Worm (Caenorhabditis elegans): ENCODE data around the gene ceh-28.

ceh-28 gene

DNA sequence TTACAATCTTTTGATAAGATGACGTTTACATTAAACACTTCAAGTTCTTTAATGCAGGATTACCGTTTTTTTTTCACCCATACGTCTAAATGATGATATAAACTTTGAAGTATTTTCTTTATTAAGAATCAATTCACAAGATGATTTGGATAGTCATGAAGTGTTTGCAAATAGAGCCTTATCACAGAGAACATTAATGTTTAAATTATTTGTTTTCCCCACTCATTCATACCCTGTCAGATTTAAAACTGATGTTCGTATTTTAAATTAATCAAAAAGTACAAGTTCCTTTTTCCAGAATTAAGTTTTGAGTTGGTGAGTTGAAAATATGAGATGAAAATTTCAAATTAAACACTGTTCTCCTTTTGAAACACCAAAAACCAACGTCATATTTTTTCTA lies 16.2 kb downstream of the ceh-28 start, which contains the start of gene R03G8.3:
Gene R03G8.3, plus strand, starts transcription at position 301 of the 400 bp plus-strand sequence.
- TF ChIP-seq unc-62 (GFP tag; optimal IDR thresholded peaks at IDR 0.05) = no peak

DNA sequence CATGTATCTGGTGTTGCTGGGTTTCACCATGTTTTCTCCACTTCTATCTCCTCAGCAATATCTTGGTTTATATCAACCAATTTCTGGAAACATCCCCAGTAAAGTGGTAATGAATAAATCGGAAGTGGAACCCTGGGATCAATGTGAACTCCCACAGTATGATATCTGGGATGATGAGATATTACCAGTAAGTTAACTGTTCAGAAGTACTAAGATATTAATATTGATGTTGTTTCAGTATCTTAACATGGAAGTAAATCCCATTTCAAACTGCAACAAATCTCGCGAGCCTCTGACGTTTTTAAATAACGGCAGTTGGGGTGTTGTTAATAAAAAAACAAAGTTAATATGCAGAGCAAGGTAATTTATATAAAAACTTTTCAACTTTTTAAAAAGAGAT lies 16.7 kb downstream of the ceh-28 start:
- TF ChIP-seq unc-62 (GFP tag; optimal IDR thresholded peaks at IDR 0.05) = no peak

DNA sequence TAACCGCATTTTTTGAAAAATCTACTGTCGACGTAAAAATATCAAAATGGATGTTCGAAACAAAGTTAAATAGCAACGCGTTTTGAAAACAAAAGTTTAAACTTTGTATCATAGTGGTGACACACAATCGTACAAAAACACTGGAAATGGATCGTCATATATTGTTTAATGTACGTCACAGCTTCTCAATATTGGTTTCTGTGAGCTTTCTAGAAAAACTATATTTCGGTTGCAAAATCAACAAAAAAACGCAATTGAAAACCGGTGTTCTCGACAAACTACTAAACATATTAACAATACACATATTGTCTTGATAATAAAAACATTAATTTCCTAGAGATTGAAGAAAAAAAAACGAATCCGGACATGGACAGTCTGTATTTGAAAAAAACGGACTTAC lies 25.9 kb downstream of the ceh-28 start, which contains the start of gene R03G8.6:
Gene R03G8.6, minus strand, starts transcription at position 101 of the 400 bp plus-strand sequence.
- TF ChIP-seq unc-62 (GFP tag; optimal IDR thresholded peaks at IDR 0.05) = no peak

DNA sequence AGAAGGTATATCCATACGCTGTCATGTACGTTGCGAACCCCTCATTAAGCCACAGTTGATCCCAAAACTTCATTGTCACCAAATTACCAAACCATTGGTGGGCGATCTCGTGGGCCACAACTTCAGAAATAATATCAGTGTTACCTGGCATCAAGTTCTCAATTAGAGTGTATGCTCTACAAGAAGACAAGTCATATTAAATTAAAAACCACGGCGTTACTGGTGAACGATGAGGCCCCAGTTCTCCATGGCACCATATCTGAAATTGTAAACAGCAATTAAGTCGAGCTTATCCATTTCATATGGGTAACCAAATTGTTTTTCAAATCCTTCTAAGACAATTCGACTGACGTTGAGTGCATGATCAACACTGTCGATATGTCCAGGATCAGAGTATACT lies 28.4 kb downstream of the ceh-28 start:
- TF ChIP-seq unc-62 (GFP tag; optimal IDR thresholded peaks at IDR 0.05) = no peak

DNA sequence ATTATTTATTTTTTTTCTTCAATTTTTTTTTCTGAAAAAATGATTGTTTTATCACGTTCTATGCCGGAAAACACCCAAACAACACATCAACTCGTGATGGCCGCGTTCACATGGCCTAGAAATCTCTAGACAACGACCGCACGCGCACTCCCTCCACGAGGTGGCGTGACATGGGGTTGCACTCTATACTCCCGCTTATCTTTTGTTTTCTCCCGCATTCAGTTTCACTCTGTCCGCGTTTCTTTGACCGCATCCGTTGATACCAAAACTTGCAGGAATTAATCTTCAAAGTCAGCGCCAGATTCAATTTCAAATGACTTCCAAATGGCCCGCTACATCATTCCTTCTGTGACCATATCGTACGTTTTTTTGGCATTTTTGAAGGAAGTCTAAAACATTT lies 30.5 kb downstream of the ceh-28 start, which contains the start of gene F17H10.1:
Gene F17H10.1, plus strand, starts transcription at position 276 of the 400 bp plus-strand sequence.
- no peak for TF ChIP-seq unc-62 (GFP tag; optimal IDR thresholded peaks at IDR 0.05)

DNA sequence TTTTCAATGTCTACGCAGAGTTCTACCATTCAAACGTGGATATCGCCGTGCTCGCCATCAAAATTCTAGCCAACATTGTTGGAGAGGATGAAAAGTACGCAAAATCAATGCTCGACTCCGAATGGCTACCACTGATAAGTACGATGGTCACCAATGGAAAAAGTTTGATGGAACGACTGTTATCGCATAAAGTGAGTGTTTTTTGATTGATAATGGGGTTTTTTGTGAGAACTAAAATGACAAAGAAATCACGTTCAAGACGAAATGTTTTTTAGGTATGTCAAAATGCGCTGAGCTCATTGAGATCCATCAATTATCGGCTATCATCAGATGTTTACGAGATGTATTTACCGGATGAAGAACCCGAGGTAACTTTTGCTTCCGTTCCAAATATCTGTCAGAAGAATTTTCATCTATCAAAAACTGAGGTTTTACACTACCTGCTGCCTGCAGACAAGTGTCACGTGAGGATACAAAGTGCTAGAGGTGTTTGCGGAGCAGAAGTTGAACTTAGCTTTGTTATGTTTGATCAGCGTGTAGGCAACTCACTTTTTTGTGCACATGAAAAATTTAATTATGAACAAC lies 31.8 kb downstream of the ceh-28 start:
- no peak for TF ChIP-seq unc-62 (GFP tag; optimal IDR thresholded peaks at IDR 0.05)

DNA sequence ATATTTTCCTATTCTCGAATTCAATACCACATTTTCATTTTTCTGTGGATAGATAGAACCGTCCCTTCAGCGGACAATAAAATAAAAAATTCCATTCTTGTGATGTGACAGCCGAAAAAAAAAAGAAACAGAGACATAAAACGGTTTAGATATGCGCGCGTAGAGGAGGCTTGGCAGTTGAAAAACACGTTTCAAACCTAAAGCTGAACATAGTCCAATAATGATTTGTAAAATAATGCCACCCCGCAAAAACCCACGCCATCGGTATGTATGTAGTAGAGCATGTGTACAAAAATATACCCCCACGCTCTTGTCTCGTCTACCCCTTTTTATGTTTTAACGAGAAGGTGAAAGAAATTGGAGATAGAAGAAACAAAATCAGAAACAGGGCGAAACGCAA lies 34.2 kb downstream of the ceh-28 start:
- TF ChIP-seq unc-62 (GFP tag; optimal IDR thresholded peaks at IDR 0.05) = no peak

DNA sequence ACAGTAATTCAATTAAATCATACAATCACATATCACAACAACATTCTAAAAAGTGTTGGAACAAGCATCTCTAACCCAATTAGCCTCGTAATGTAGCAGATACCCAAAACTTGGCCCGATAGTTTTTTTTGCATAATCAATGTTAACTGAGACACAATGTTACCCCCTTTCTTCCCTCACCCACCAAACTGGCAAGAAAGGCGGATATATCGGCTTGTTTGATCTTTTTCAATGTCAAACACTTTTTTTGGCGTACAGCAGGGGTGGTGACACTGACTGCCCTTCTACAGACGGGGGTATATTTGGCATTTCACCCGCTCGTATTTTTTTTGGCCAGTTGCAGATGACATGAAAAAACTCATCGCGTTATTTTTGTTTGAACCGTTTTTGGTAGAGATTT lies 35.5 kb downstream of the ceh-28 start:
- no peak for TF ChIP-seq unc-62 (GFP tag; optimal IDR thresholded peaks at IDR 0.05)

DNA sequence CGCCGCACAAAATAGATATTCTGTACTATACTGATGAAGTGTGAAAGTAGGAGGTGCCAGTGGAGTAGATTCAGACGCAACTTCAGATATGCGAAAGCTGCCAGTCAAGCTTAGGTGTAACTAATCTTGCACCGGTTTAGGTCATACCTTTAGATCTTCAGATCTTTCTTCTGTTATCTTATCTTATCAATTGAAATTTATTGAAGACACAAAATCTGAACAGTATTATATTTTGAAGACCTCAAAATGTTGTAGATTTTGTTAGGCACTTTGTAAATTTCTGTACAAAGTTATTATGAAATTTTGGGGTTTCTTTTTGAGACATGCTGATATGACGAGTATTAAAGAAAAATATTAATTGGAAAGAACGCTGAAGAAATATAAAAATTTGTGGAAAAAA lies 38.2 kb downstream of the ceh-28 start:
- TF ChIP-seq unc-62 (GFP tag; optimal IDR thresholded peaks at IDR 0.05) = no peak

DNA sequence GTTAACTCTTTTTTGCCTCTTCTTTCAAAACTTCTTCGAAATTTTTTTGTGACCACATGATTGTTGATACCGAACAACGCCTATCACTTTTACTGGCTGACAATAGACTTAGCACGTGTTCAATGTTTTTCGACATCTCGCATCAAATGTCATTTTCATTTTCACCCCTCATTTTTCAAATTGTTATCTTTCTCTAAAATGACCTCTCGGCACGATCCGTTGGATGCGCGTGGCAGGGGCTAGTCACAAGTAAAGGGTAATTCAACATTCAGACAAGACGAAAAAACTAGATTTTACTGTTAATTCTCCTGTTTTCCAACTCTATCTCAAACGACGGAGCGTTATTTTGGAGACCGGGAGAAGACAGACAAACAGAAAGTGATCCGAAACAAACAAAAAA lies 39.0 kb downstream of the ceh-28 start, which contains the start of gene F17H10.2:
Gene F17H10.2, plus strand, starts transcription at position 316 of the 400 bp plus-strand sequence.
- TF ChIP-seq unc-62 (GFP tag; optimal IDR thresholded peaks at IDR 0.05) = no peak

DNA sequence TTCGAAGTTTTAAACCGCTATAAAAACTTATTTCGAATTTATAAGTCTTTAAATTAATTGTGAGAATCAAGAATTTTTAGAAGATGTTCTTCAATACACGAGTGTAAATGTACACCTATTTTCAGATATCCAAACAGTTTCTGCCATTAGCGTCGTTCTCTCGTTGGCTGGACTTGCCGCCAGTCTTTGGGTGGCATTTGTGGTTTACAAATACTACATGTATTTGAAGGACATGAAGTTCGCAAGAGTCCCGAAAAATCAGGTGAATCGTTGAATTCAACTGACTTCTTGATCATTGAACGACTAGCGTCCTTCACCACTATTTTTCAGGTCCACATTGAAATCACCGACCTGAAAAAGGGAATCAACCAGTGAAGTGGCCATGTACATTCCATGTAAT lies 41.2 kb downstream of the ceh-28 start:
- TF ChIP-seq unc-62 (GFP tag; optimal IDR thresholded peaks at IDR 0.05) = no peak

DNA sequence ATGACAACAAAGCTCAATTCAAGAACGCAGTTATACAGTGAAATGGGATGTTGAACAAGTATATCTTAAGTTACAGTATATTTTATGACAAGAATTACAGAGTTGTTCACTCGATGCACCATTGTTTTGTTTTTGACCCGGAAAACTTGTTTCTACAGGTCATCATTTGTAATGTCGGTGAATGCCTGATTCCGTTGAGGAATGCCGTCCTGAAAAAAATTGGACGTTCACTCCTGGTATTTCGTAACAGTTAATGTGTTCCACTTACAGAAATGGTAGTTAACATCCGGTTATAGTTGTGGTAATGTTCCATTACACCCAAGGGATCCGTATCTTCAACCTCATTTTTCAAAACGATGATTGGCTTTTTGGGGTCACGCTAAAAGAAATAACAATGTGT lies 41.9 kb downstream of the ceh-28 start:
- no peak for TF ChIP-seq unc-62 (GFP tag; optimal IDR thresholded peaks at IDR 0.05)

DNA sequence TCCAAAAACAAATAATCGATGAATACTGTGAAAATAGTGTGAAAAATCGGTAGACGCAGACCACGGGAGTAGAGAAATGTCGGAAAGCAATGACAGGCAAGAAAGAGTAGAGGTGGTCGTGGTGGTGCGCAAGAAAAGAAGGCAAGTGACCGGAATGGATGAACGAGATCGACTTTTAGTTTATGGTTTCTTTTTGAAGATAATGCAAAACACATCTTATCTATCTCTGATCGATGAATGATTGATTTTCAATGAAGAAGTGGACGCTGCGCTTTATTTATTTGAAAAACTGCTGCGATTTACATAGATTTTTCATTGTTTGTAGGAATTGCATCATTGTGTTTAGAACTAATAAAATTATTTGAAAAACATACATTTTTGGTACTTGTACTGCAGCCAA lies 45.4 kb downstream of the ceh-28 start:
- no peak for TF ChIP-seq unc-62 (GFP tag; optimal IDR thresholded peaks at IDR 0.05)

DNA sequence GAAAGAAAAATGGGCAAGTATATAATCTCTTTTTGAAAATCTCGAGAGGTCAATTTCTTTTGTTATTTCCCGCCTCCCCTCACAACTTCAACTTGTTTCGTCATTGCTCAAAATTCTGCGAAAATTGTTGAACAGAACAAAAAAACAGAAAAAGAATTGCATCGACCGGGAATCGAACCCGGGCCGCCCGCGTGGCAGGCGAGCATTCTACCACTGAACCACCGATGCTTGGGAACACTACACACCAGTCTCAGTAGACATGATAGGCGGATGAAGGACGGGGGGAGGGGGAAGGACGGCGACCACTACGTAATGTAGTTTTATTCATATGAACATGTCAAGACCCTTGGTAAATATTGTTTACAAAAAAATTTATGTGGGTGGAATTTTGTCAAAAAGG lies 46.6 kb downstream of the ceh-28 start:
- TF ChIP-seq unc-62 (GFP tag; optimal IDR thresholded peaks at IDR 0.05) = no peak

DNA sequence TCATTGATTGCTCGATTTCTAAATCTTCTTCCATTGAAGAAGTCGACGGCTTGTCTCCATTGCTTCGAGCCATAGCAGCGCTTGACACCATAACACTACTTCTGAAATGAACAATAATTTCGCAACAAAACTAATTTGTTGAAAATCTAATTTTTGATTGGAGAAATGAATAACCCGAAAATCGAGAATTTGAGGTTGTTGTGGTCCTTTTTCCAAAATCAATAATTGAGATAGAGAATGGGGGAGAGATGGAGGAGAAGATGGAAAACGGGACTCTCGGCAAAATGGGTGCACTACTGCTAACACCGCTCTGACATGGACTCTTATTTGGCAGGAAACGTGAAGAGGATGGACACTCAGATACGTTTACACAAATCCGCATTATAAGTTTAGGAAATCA lies 47.7 kb downstream of the ceh-28 start, which contains the start of gene snx-17:
Gene snx-17, minus strand, starts transcription at position 101 of the 400 bp plus-strand sequence.
- TF ChIP-seq unc-62 (GFP tag; optimal IDR thresholded peaks at IDR 0.05) = no peak
